Worm (Caenorhabditis elegans): Measurements from ENCODE around the gene srab-9.

ce11 chrV:3106785-3107184 lies 34.3 kb downstream of the srab-9 start:
- no peak for TF ChIP-seq R02D3.7 (tag; optimal IDR thresholded peaks at IDR 0.05)
- no peak for TF ChIP-seq sma-3 (GFP tag; optimal IDR thresholded peaks at IDR 0.05)
- TF ChIP-seq F13H6.1 (tag; optimal IDR thresholded peaks at IDR 0.05) = no peak
- TF ChIP-seq nhr-6 (tag; optimal IDR thresholded peaks at IDR 0.05) = no peak
- no peak for TF ChIP-seq nhr-237 (tag; optimal IDR thresholded peaks at IDR 0.05)
- no peak for TF ChIP-seq ama-1 (optimal IDR thresholded peaks at IDR 0.05)
- no peak for TF ChIP-seq ztf-4 (tag; optimal IDR thresholded peaks at IDR 0.05)
- TF ChIP-seq unc-55 (GFP tag; optimal IDR thresholded peaks at IDR 0.05) = no peak
- no peak for TF ChIP-seq nhr-10 (tag; optimal IDR thresholded peaks at IDR 0.05)
- no peak for TF ChIP-seq egl-27 (tag; optimal IDR thresholded peaks at IDR 0.05)
- TF ChIP-seq nhr-12 (tag; optimal IDR thresholded peaks at IDR 0.05) = no peak
- TF ChIP-seq mab-5 (tag; optimal IDR thresholded peaks at IDR 0.05) = no peak
- TF ChIP-seq lin-39 (tag; optimal IDR thresholded peaks at IDR 0.05) = no peak
- TF ChIP-seq dmd-4 (tag; optimal IDR thresholded peaks at IDR 0.05) = no peak

Data from whole organism, L2 larva.